Fruit fly (Drosophila melanogaster) whole organism, prepupa: Measurements from ENCODE around the gene CG31342.

Experiments
- CG11902 ChIP-seq: fragments of 200-800 bp; sonication (Bioruptor generic); optimal IDR thresholded peaks from 3 replicates; lab custom pipeline; 2016; ENCODE audit warnings: missing biosample characterization, missing genetic modification characterization
- CG1621 ChIP-seq: fragments of 200-800 bp; sonication (Bioruptor generic); optimal IDR thresholded peaks from 3 replicates; lab custom pipeline; 2018; ENCODE audit warnings: missing biosample characterization, mild to moderate bottlenecking, missing genetic modification characterization
- CG31627 ChIP-seq: fragments of 200-800 bp; sonication (Bioruptor generic); optimal IDR thresholded peaks from 3 replicates; lab custom pipeline; 2016; ENCODE audit warnings: missing biosample characterization, missing genetic modification characterization
- CG34406 ChIP-seq: fragments of 200-800 bp; sonication (Bioruptor generic); optimal IDR thresholded peaks from 3 replicates; lab custom pipeline; 2016; ENCODE audit warnings: missing biosample characterization, missing genetic modification characterization
- CG6163 ChIP-seq: fragments of 200-800 bp; sonication (Bioruptor generic); IDR thresholded peaks from 3 replicates; pipeline ENCODE4 v1.3.6; 2022; ENCODE audit warnings: missing biosample characterization, missing genetic modification characterization
- CG6276 ChIP-seq: fragments of 200-800 bp; sonication (Bioruptor generic); optimal IDR thresholded peaks from 2 replicates; lab custom pipeline; 2017; ENCODE audit warnings: missing biosample characterization, mild to moderate bottlenecking, missing genetic modification characterization
- CG8632 ChIP-seq: fragments of 200-800 bp; sonication (Bioruptor generic); optimal IDR thresholded peaks from 3 replicates; lab custom pipeline; 2016; ENCODE audit warnings: missing biosample characterization, missing genetic modification characterization
- OdsH ChIP-seq: fragments of 200-800 bp; sonication (Bioruptor generic); optimal IDR thresholded peaks from 3 replicates; lab custom pipeline; 2016; ENCODE audit warnings: missing biosample characterization, missing genetic modification characterization
- Sox15 ChIP-seq: fragments of 200-800 bp; sonication (Bioruptor generic); optimal IDR thresholded peaks from 3 replicates; lab custom pipeline; 2016; ENCODE audit warnings: missing biosample characterization, missing genetic modification characterization
- acj6 ChIP-seq: fragments of 200-800 bp; sonication (Bioruptor generic); optimal IDR thresholded peaks from 3 replicates; lab custom pipeline; 2016; ENCODE audit warnings: missing biosample characterization, missing genetic modification characterization
- dac ChIP-seq: fragments of 200-800 bp; sonication (Bioruptor generic); optimal IDR thresholded peaks from 2 replicates; lab custom pipeline; 2017; ENCODE audit warnings: missing biosample characterization, mild to moderate bottlenecking, missing genetic modification characterization
- spab ChIP-seq: fragments of 200-800 bp; sonication (Bioruptor generic); optimal IDR thresholded peaks from 2 replicates; lab custom pipeline; 2017; ENCODE audit warnings: missing biosample characterization, mild to moderate bottlenecking, missing genetic modification characterization, missing genetic modification reagents

DNA sequence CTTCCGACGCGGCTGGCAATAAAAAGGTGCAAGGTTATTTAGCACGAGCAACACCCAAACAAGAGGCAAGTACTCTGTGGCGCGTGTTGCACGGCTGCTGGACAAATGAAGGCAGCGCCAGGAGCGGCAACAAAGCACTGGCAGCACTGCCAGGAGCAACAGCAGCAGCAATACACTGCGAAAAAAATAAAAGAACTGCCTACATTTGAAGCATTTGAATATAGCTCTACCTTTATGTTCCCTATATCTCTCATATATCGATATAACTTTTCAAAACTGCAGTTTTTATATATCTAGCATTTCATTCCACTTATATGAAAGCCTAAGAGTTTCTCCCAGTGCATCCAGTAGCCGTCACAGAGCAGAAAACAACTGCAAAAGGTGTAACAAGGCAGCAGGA, 28.5 kb upstream of the CG31342 start:
- peak; percentile 10 for TF ChIP-seq acj6 (GFP tag; lab: Kevin White, UChicago)
- TF ChIP-seq CG34406 (GFP tag; lab: Kevin White, UChicago): no peak
- TF ChIP-seq dac: no peak
- TF ChIP-seq Sox15: no peak
- no peak for TF ChIP-seq CG11902 (GFP tag; lab: Kevin White, UChicago)
- peak; percentile 33 for TF ChIP-seq CG31627 (GFP tag; lab: Kevin White, UChicago)
- no peak for TF ChIP-seq CG6276 (GFP tag; lab: Kevin White, UChicago)
- peak; percentile 33 for TF ChIP-seq OdsH (GFP tag; lab: Kevin White, UChicago)
- TF ChIP-seq CG8632 (GFP tag; lab: Kevin White, UChicago): no peak
- no peak for TF ChIP-seq CG1621 (tag; lab: Kevin White, UChicago)
- peak; percentile 66; the same call in 2 of the 3 replicates for TF ChIP-seq CG6163 (GFP tag; lab: Robert Waterston, UW)
- TF ChIP-seq spab (GFP tag; lab: Kevin White, UChicago): peak; percentile 36
